Fruit fly (Drosophila melanogaster) Kc167 (cell line): Measurements from ENCODE around the gene CG14007.

Experiments used
- Myc ChIP-seq: fragments of >200 bp; optimal IDR thresholded peaks from 2 replicates; lab custom pipeline; 2017; ENCODE audit warnings: missing external identifiers
- h ChIP-seq: fragments of >200 bp; optimal IDR thresholded peaks from 3 replicates; lab custom pipeline; 2018; ENCODE audit warnings: missing external identifiers
- insv ChIP-seq: fragments of >200 bp; optimal IDR thresholded peaks from 3 replicates; lab custom pipeline; 2018; ENCODE audit warnings: missing external identifiers
- ttk ChIP-seq: sonication (Bioruptor generic); optimal IDR thresholded peaks from 2 replicates; lab custom pipeline; 2017; ENCODE audit warnings: missing external identifiers

DNA sequence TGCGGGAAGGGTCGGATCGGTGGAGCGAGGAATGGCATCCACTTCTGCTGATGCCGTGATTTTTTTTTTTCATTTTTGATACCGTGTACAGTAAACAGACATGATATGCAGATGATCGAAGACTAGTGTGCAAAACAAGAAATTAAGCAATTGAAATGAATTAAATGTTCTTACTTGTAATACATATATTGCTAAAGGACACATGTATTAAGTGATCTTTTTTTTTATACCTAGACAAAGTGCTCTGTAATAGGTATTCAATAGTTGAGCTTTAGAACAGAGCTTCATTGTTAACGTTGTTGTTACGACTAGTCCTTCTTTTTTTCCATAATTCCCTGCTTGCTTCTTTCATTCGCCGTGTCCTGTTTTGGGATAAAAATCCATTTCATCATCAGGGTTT is 35.0 kb upstream of the CG14007 start:
- no peak for TF ChIP-seq h (lab: Kevin White, UChicago)
- no peak for TF ChIP-seq insv (lab: Kevin White, UChicago)
- no peak for TF ChIP-seq Myc (lab: Kevin White, UChicago)
- TF ChIP-seq ttk = no peak
